Worm (Caenorhabditis elegans) whole organism, L4 larva: ENCODE data around the gene F01G10.10.

Source experiments
- F37D6.2 ChIP-seq: sonication (generic microtip); optimal IDR thresholded peaks from 2 replicates; lab custom pipeline; 2016; ENCODE audit warnings: mild to moderate bottlenecking, missing genetic modification characterization, missing compliant biosample characterization
- Y48G9A.11 ChIP-seq: fragments of 200-800 bp; sonication (Bioruptor generic); IDR thresholded peaks from 2 replicates; pipeline ENCODE4 v1.3.6; 2022; ENCODE audit warnings: missing genetic modification reagents, missing genetic modification characterization, missing compliant biosample characterization
- Y5F2A.4 ChIP-seq: fragments of 200-800 bp; sonication (Bioruptor generic); optimal IDR thresholded peaks from 2 replicates; lab custom pipeline; 2018; ENCODE audit warnings: mild to moderate bottlenecking, missing genetic modification characterization, missing compliant biosample characterization
- Y75B8A.6 ChIP-seq: fragments of 200-800 bp; sonication (Bioruptor generic); IDR thresholded peaks from 2 replicates; pipeline ENCODE4 v1.3.6; 2022; ENCODE audit warnings: missing genetic modification reagents, missing genetic modification characterization, missing compliant biosample characterization
- ZK337.2 ChIP-seq: fragments of 200-800 bp; sonication (Bioruptor generic); IDR thresholded peaks from 2 replicates; pipeline ENCODE4 v1.3.6; 2022; ENCODE audit warnings: missing genetic modification reagents, missing genetic modification characterization, missing compliant biosample characterization
- ZK546.5 ChIP-seq, 2 experiments: sonication (generic microtip); optimal IDR thresholded peaks; 2 replicates each; lab custom pipeline; 2017; ENCODE audit warnings: missing biosample characterization in 2 of 2, missing genetic modification characterization in 2 of 2
- attf-4 ChIP-seq: sonication (generic microtip); optimal IDR thresholded peaks from 3 replicates; lab custom pipeline; 2017; ENCODE audit warnings: missing biosample characterization, missing genetic modification characterization
- ceh-28 ChIP-seq: fragments of 150-350 bp; optimal IDR thresholded peaks from 2 replicates; lab custom pipeline; 2014; ENCODE audit warnings: missing biosample characterization, missing genetic modification reagents, missing genetic modification characterization
- ceh-44 ChIP-seq: fragments of 200-800 bp; sonication (Bioruptor generic); IDR thresholded peaks from 2 replicates; pipeline ENCODE4 v1.3.6; 2022; ENCODE audit warnings: missing genetic modification reagents, missing genetic modification characterization, missing compliant biosample characterization
- ceh-62 ChIP-seq: sonication (generic microtip); optimal IDR thresholded peaks from 2 replicates; lab custom pipeline; 2017; ENCODE audit warnings: missing biosample characterization, missing genetic modification characterization
- ces-1 ChIP-seq: fragments of 150-350 bp; sonication (generic microtip); optimal IDR thresholded peaks from 4 replicates; lab custom pipeline; 2014; ENCODE audit warnings: missing biosample characterization, missing genetic modification reagents, missing genetic modification characterization
- daf-8 ChIP-seq: fragments of 200-800 bp; sonication (Bioruptor generic); IDR thresholded peaks from 2 replicates; pipeline ENCODE4 v1.3.6; 2022; ENCODE audit warnings: missing genetic modification characterization, missing compliant biosample characterization
- dmd-6 ChIP-seq: fragments of 200-800 bp; sonication (Bioruptor generic); IDR thresholded peaks from 2 replicates; pipeline ENCODE4 v1.3.6; 2022; ENCODE audit warnings: missing genetic modification reagents, missing genetic modification characterization, missing compliant biosample characterization
- dve-1 ChIP-seq: sonication (generic microtip); optimal IDR thresholded peaks from 2 replicates; lab custom pipeline; 2017; ENCODE audit warnings: antibody characterized with exemption, mild to moderate bottlenecking, missing genetic modification characterization, missing compliant biosample characterization; ENCODE audit not compliant: insufficient read depth
- egl-27 ChIP-seq: sonication (generic microtip); optimal IDR thresholded peaks from 3 replicates; lab custom pipeline; 2017; ENCODE audit warnings: missing biosample characterization, missing genetic modification reagents, missing genetic modification characterization
- hlh-11 ChIP-seq: fragments of 200-800 bp; sonication (Bioruptor generic); optimal IDR thresholded peaks from 2 replicates; lab custom pipeline; 2018; ENCODE audit warnings: mild to moderate bottlenecking, missing genetic modification characterization, missing compliant biosample characterization
- jun-1 ChIP-seq: fragments of 150-350 bp; optimal IDR thresholded peaks from 2 replicates; lab custom pipeline; 2014; ENCODE audit warnings: missing biosample characterization, missing genetic modification reagents, missing genetic modification characterization
- lim-7 ChIP-seq: fragments of 200-800 bp; sonication (Bioruptor generic); IDR thresholded peaks from 2 replicates; pipeline ENCODE4 v1.3.6; 2022; ENCODE audit warnings: missing genetic modification characterization, missing compliant biosample characterization
- lin-38 ChIP-seq: fragments of 200-800 bp; sonication (Bioruptor generic); IDR thresholded peaks from 2 replicates; pipeline ENCODE4 v1.3.6; 2022; ENCODE audit warnings: missing genetic modification reagents, missing genetic modification characterization, missing compliant biosample characterization
- lin-39 ChIP-seq: fragments of 150-350 bp; optimal IDR thresholded peaks from 2 replicates; lab custom pipeline; 2014; ENCODE audit warnings: missing biosample characterization, missing genetic modification reagents, missing genetic modification characterization
- lir-3 ChIP-seq: sonication (generic microtip); optimal IDR thresholded peaks from 2 replicates; lab custom pipeline; 2016; ENCODE audit warnings: mild to moderate bottlenecking, missing genetic modification characterization, missing compliant biosample characterization
- lsy-2 ChIP-seq, 2 experiments: fragments of 150-350 bp in 1 of 2; sonication (generic microtip) in 1 of 2; optimal IDR thresholded peaks; 2 replicates each; lab custom pipeline; 2014 to 2017; ENCODE audit warnings: missing biosample characterization in 2 of 2, missing genetic modification characterization in 2 of 2
- mep-1 ChIP-seq: fragments of 150-350 bp; sonication (generic microtip); optimal IDR thresholded peaks from 3 replicates; lab custom pipeline; 2014; ENCODE audit warnings: missing biosample characterization, missing genetic modification characterization
- mes-2 ChIP-seq: sonication (generic microtip); optimal IDR thresholded peaks from 2 replicates; lab custom pipeline; 2016; ENCODE audit warnings: missing genotype, mild to moderate bottlenecking, missing genetic modification characterization, missing compliant biosample characterization; ENCODE audit not compliant: poor library complexity, severe bottlenecking
- mxl-3 ChIP-seq: fragments of 200-800 bp; sonication (Bioruptor generic); optimal IDR thresholded peaks from 2 replicates; lab custom pipeline; 2018; ENCODE audit warnings: mild to moderate bottlenecking, missing genetic modification characterization, missing compliant biosample characterization
- nhr-102 ChIP-seq: sonication (generic microtip); optimal IDR thresholded peaks from 2 replicates; lab custom pipeline; 2016; ENCODE audit warnings: mild to moderate bottlenecking, missing genetic modification characterization, moderate library complexity, missing compliant biosample characterization
- nhr-25 ChIP-seq: sonication (generic microtip); optimal IDR thresholded peaks from 2 replicates; lab custom pipeline; 2017; ENCODE audit warnings: missing genetic modification characterization, mild to moderate bottlenecking, missing compliant biosample characterization, antibody characterized with exemption, moderate library complexity, borderline replicate concordance; ENCODE audit not compliant: insufficient read depth
- nhr-28 ChIP-seq: fragments of 150-350 bp; optimal IDR thresholded peaks from 2 replicates; lab custom pipeline; 2014; ENCODE audit warnings: missing biosample characterization, missing genetic modification characterization
- nhr-41 ChIP-seq: fragments of 200-800 bp; sonication (Bioruptor generic); IDR thresholded peaks from 2 replicates; pipeline ENCODE4 v1.3.6; 2022; ENCODE audit warnings: missing genetic modification reagents, missing genetic modification characterization, missing compliant biosample characterization
- nhr-48 ChIP-seq: sonication (generic microtip); optimal IDR thresholded peaks from 2 replicates; lab custom pipeline; 2016; ENCODE audit warnings: mild to moderate bottlenecking, missing genetic modification characterization, missing compliant biosample characterization
- nhr-6 ChIP-seq: fragments of 150-350 bp; optimal IDR thresholded peaks from 2 replicates; lab custom pipeline; 2014; ENCODE audit warnings: missing biosample characterization, missing genetic modification characterization
- nhr-76 ChIP-seq: fragments of 150-350 bp; optimal IDR thresholded peaks from 2 replicates; lab custom pipeline; 2014; ENCODE audit warnings: missing biosample characterization, missing genetic modification characterization
- nhr-77 ChIP-seq: fragments of 150-350 bp; optimal IDR thresholded peaks from 2 replicates; lab custom pipeline; 2014; ENCODE audit warnings: missing biosample characterization, missing genetic modification characterization
- php-3 ChIP-seq: fragments of 200-800 bp; sonication (Bioruptor generic); IDR thresholded peaks from 2 replicates; pipeline ENCODE4 v1.3.6; 2022; ENCODE audit warnings: missing genetic modification reagents, missing genetic modification characterization, missing compliant biosample characterization
- rbr-2 ChIP-seq: sonication (generic microtip); optimal IDR thresholded peaks from 2 replicates; lab custom pipeline; 2016; ENCODE audit warnings: missing genotype, missing genetic modification characterization, missing compliant biosample characterization
- set-16 ChIP-seq: fragments of 200-800 bp; sonication (Bioruptor generic); IDR thresholded peaks from 2 replicates; pipeline ENCODE4 v1.3.6; 2022; ENCODE audit warnings: missing genetic modification reagents, missing genetic modification characterization, missing compliant biosample characterization
- tag-97 ChIP-seq: fragments of 200-800 bp; sonication (Bioruptor generic); IDR thresholded peaks from 2 replicates; pipeline ENCODE4 v1.3.6; 2022; ENCODE audit warnings: missing genetic modification characterization, missing compliant biosample characterization
- tra-1 ChIP-seq: fragments of 200-800 bp; sonication (Bioruptor generic); IDR thresholded peaks from 2 replicates; pipeline ENCODE4 v1.3.6; 2022; ENCODE audit warnings: missing genetic modification reagents, missing genetic modification characterization, missing compliant biosample characterization
- unc-62 ChIP-seq, 3 experiments: fragments of 150-350 bp in 1 of 3; sonication (generic microtip); optimal IDR thresholded peaks in 2 of 3; peaks in 1 of 3; 1 replicate in 1 of 3; 2 replicates in 2 of 3; lab custom pipeline; 2014 to 2017; ENCODE audit warnings: missing biosample characterization in 3 of 3, missing genetic modification characterization in 3 of 3, missing genetic modification reagents in 3 of 3, missing genotype in 1 of 3
- zag-1 ChIP-seq: fragments of 150-350 bp; optimal IDR thresholded peaks from 2 replicates; lab custom pipeline; 2014; ENCODE audit warnings: missing biosample characterization, missing genetic modification characterization
- zfp-2 ChIP-seq: sonication (generic microtip); optimal IDR thresholded peaks from 2 replicates; lab custom pipeline; 2016; ENCODE audit warnings: mild to moderate bottlenecking, missing genetic modification characterization, missing compliant biosample characterization
- ztf-11 ChIP-seq: fragments of 150-350 bp; optimal IDR thresholded peaks from 2 replicates; lab custom pipeline; 2014; ENCODE audit warnings: missing biosample characterization, missing genetic modification characterization

Gene F01G10.10

DNA sequence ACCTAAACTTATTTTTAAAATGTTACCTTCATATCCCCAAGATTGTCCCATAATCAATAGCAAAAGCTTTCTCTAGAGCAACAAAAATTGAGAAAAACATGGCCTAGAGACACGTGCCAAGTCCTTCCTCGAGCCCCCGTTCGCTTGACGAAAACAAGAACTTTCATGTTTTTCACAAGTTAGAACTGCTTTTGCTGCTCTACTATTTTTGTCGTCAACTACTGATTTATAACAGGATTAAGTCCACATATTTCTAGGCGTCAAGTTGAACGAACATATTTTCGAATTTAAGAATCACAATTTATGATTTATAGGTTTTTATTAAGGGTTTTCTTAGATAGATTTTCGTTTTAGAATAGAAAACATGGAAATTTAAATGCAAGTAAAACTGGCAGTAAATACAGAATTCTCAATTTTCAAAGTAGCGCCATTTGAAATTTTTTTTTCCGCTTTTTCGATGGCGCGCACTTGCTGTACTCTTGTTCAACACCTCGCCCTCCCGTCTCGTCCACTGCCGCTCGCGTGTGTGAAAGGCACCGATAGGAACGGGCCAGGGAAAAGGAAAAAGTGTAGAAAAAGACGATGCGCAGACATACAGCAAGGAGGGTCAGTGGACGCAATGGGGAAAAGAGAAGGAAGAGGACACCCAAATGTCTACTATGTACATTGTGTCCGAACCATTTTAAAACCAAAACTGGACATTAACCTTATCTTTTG lies 38.4 kb downstream of the F01G10.10 start, which contains the start of gene rad-51 (continued):
- TF ChIP-seq set-16 (GFP tag; lab: Robert Waterston, UW) (peak; percentile 17; the same call in 1 of the 2 replicates), tag-97 (GFP tag; lab: Robert Waterston, UW) (no peak), egl-27 (tag; lab: Kevin White, UChicago) (no peak), rbr-2 (peak; percentile 67), jun-1 (tag; lab: Kevin White, UChicago) (peak; percentile 15), lir-3 (no peak), ZK546.5 (tag; optimal IDR thresholded peaks at IDR 0.05; lab: Kevin White, UChicago) (no peak), nhr-41 (GFP tag; lab: Robert Waterston, UW) (no peak), ZK337.2 (GFP tag; lab: Robert Waterston, UW) (no peak), lin-39 (tag; lab: Kevin White, UChicago) (no peak), nhr-77 (tag; lab: Kevin White, UChicago) (peak; percentile 33), dmd-6 (peak; percentile 42; the same call in 1 of the 2 replicates), F37D6.2 (tag; lab: Kevin White, UChicago) (no peak), mxl-3 (GFP tag; lab: Kevin White, UChicago) (peak; percentile 87), Y5F2A.4 (GFP tag; lab: Kevin White, UChicago) (no peak), ztf-11 (tag; lab: Kevin White, UChicago) (no peak), attf-4 (tag; lab: Kevin White, UChicago) (no peak), zfp-2 (tag; lab: Kevin White, UChicago) (no peak), php-3 (no peak), nhr-102 (no peak), lin-38 (GFP tag; lab: Robert Waterston, UW) (peak; percentile 77), mes-2 (tag; lab: Kevin White, UChicago) (peak; percentile 76), Y48G9A.11 (GFP tag; lab: Robert Waterston, UW) (no peak), nhr-76 (tag; lab: Kevin White, UChicago) (no peak), nhr-28 (tag; lab: Kevin White, UChicago) (peak; percentile 76), daf-8 (no peak), unc-62 (GFP tag; optimal IDR thresholded peaks at IDR 0.05 in 1 of 2; lab: Kevin White, UChicago) (peak in 1 of 2 experiments; percentile 85), unc-62 (tag; optimal IDR thresholded peaks at IDR 0.05; lab: Kevin White, UChicago) (no peak), ceh-62 (tag; lab: Kevin White, UChicago) (no peak), lsy-2 (tag; optimal IDR thresholded peaks at IDR 0.05; lab: Kevin White, UChicago) (peak in 1 of 2 experiments; percentile 69), nhr-48 (tag; lab: Kevin White, UChicago) (no peak), hlh-11 (tag; lab: Kevin White, UChicago) (peak; percentile 70), dve-1 (tag; lab: Kevin White, UChicago) (peak; percentile 47), zag-1 (tag; lab: Kevin White, UChicago) (no peak), nhr-25 (tag; lab: Kevin White, UChicago) (peak; percentile 5), ceh-28 (tag; lab: Kevin White, UChicago) (no peak), lim-7 (GFP tag; lab: Robert Waterston, UW) (0 out of 2 replicates have a peak, but pooled peaks have one; percentile 53), mep-1 (tag; lab: Kevin White, UChicago) (peak; percentile 84), nhr-6 (tag; lab: Kevin White, UChicago) (no peak), Y75B8A.6 (no peak), ces-1 (no peak), ceh-44 (no peak), tra-1 (GFP tag; lab: Robert Waterston, UW) (no peak)
